Worm (Caenorhabditis elegans): ENCODE data around the gene rgef-1.

- TF ChIP-seq unc-130 (GFP tag; optimal IDR thresholded peaks at IDR 0.05) (no peak), nhr-10 (tag; optimal IDR thresholded peaks at IDR 0.05) (no peak), ama-1 (optimal IDR thresholded peaks at IDR 0.05) (no peak), lin-13 (GFP tag; optimal IDR thresholded peaks at IDR 0.05) (no peak), ceh-44 (GFP tag; IDR thresholded peaks at IDR 0.05) (no peak), lsy-2 (tag; optimal IDR thresholded peaks at IDR 0.05) (no peak)
Observed at ce11 chrV:9571673-9572072, 10.2 kb upstream of the rgef-1 start.

Data from whole organism, L4 larva.